Fruit fly (Drosophila melanogaster) whole organism, pupa: ENCODE results near the gene NdufA3.

Experiments used
- CG10348 ChIP-seq: fragments of 200-800 bp; sonication (Bioruptor generic); IDR thresholded peaks from 2 replicates; pipeline ENCODE4 v1.3.6; 2022; ENCODE audit warnings: missing biosample characterization, missing genetic modification characterization
- CG12605 ChIP-seq: fragments of 200-800 bp; sonication (Bioruptor generic); IDR thresholded peaks from 2 replicates; pipeline ENCODE4 v1.3.6; 2022; ENCODE audit warnings: missing biosample characterization, missing genetic modification characterization
- CG13204 ChIP-seq: fragments of 200-800 bp; sonication (Bioruptor generic); optimal IDR thresholded peaks from 2 replicates; lab custom pipeline; 2018; ENCODE audit warnings: missing biosample characterization, mild to moderate bottlenecking, missing genetic modification characterization, moderate library complexity
- CG14655 ChIP-seq: fragments of 200-800 bp; sonication (Bioruptor generic); optimal IDR thresholded peaks from 3 replicates; lab custom pipeline; 2017; ENCODE audit warnings: mild to moderate bottlenecking, missing biosample characterization, missing genetic modification reagents, missing genetic modification characterization
- CG15710 ChIP-seq: fragments of 200-800 bp; sonication (Bioruptor generic); optimal IDR thresholded peaks from 2 replicates; lab custom pipeline; 2018; ENCODE audit warnings: missing biosample characterization, mild to moderate bottlenecking, missing genetic modification characterization, moderate library complexity
- CG17806 ChIP-seq: fragments of 200-800 bp; sonication (Bioruptor generic); optimal IDR thresholded peaks from 2 replicates; lab custom pipeline; 2018; ENCODE audit warnings: missing biosample characterization, mild to moderate bottlenecking, missing genetic modification characterization, moderate library complexity
- CG32121 ChIP-seq: fragments of 200-800 bp; sonication (Bioruptor generic); IDR thresholded peaks from 2 replicates; pipeline ENCODE4 v1.3.6; 2022; ENCODE audit warnings: missing biosample characterization, missing genetic modification characterization
- CG34367 ChIP-seq: fragments of 200-800 bp; sonication (Bioruptor generic); optimal IDR thresholded peaks from 2 replicates; lab custom pipeline; 2018; ENCODE audit warnings: missing biosample characterization, mild to moderate bottlenecking, missing genetic modification characterization
- CG4496 ChIP-seq: fragments of 200-800 bp; sonication (Bioruptor generic); IDR thresholded peaks from 3 replicates; pipeline ENCODE4 v1.3.6; 2022; ENCODE audit warnings: missing biosample characterization, missing genetic modification characterization
- CG8159 ChIP-seq: fragments of 200-800 bp; sonication (Bioruptor generic); optimal IDR thresholded peaks from 3 replicates; lab custom pipeline; 2018; ENCODE audit warnings: missing biosample characterization, mild to moderate bottlenecking, missing genetic modification characterization, moderate library complexity
- CG8301 ChIP-seq: fragments of 200-800 bp; sonication (Bioruptor generic); optimal IDR thresholded peaks from 2 replicates; lab custom pipeline; 2018; ENCODE audit warnings: missing biosample characterization, mild to moderate bottlenecking, missing genetic modification characterization
- CG9948 ChIP-seq: fragments of 200-800 bp; sonication (Bioruptor generic); optimal IDR thresholded peaks from 2 replicates; lab custom pipeline; 2018; ENCODE audit warnings: missing biosample characterization, mild to moderate bottlenecking, missing genetic modification characterization, moderate library complexity
- D1 ChIP-seq: fragments of 200-800 bp; sonication (Bioruptor generic); optimal IDR thresholded peaks from 2 replicates; lab custom pipeline; 2018; ENCODE audit warnings: missing biosample characterization, mild to moderate bottlenecking, missing genetic modification characterization, moderate library complexity
- EcR ChIP-seq: fragments of 200-800 bp; sonication (Bioruptor generic); optimal IDR thresholded peaks from 3 replicates; lab custom pipeline; 2019; ENCODE audit warnings: missing biosample characterization, missing genetic modification characterization, mild to moderate bottlenecking, moderate library complexity, missing genetic modification reagents
- Ets98B ChIP-seq: fragments of 200-800 bp; sonication (Bioruptor generic); IDR thresholded peaks from 2 replicates; pipeline ENCODE4 v1.3.6; 2022; ENCODE audit warnings: missing biosample characterization, missing genetic modification characterization
- Pif1A ChIP-seq: fragments of 200-800 bp; sonication (Bioruptor generic); optimal IDR thresholded peaks from 3 replicates; lab custom pipeline; 2016; ENCODE audit warnings: missing biosample characterization, missing genetic modification characterization
- Pif1B ChIP-seq: fragments of 200-800 bp; sonication (Bioruptor generic); optimal IDR thresholded peaks from 3 replicates; lab custom pipeline; 2016; ENCODE audit warnings: missing biosample characterization, missing genetic modification characterization
- Snoo ChIP-seq: fragments of 200-800 bp; sonication (Bioruptor generic); optimal IDR thresholded peaks from 3 replicates; lab custom pipeline; 2017; ENCODE audit warnings: missing biosample characterization, mild to moderate bottlenecking, missing genetic modification characterization, inconsistent platforms
- fd96Ca ChIP-seq: fragments of 200-800 bp; sonication (Bioruptor generic); IDR thresholded peaks from 3 replicates; pipeline ENCODE4 v1.3.6; 2022; ENCODE audit warnings: missing biosample characterization, missing genetic modification characterization
- gl ChIP-seq: fragments of 200-800 bp; sonication (Bioruptor generic); optimal IDR thresholded peaks from 2 replicates; lab custom pipeline; 2018; ENCODE audit warnings: missing biosample characterization, mild to moderate bottlenecking, missing genetic modification characterization
- rn ChIP-seq: fragments of 200-800 bp; sonication (Bioruptor generic); IDR thresholded peaks from 2 replicates; pipeline ENCODE4 v1.3.6; 2022; ENCODE audit warnings: missing biosample characterization, missing genetic modification characterization

NdufA3 gene

DNA sequence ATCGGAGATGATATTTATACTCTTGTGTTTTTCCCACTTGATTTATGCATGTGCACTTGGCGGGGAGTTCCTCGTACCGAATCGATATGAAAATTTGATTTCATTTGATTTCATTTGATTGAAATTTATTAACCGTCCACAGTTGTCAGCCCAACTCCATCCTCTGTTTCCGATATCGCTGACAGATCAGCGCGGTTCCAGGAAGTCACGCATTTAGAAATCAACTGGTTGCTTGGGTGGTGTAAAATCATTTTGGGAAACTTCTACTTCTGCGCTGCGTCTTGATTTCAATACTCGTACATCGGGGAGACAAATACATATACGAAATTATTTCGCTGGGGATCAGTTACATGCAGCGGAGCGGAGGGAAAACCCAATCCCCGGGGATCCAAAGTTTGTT, 28.3 kb downstream of the NdufA3 start:
- TF ChIP-seq CG15710 (tag; lab: Kevin White, UChicago), result no peak
- no peak for TF ChIP-seq Pif1A (GFP tag; lab: Kevin White, UChicago)

DNA sequence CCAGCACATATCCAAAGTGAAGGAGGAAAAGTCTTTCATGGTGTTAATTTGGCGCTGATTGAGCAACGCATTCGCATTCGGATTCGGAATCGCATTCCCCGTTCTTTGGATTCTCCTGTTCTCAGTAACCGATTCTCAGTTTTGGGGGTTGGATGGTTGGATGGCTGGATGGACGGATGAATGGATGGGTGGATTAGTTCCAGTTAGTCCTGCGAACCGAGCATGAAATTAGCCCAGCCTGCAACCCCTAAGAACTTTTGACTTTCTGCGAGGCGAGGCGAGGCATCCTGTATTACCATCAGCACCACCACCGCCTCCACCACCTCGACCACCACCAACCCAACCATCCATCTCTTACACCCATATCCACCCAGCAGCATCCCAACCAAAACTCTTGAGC, 29.6 kb downstream of the NdufA3 start:
- TF ChIP-seq rn (GFP tag; lab: Robert Waterston, UW), result no peak
- TF ChIP-seq gl (tag; lab: Kevin White, UChicago), result no peak
- no peak for TF ChIP-seq CG8159 (tag; lab: Kevin White, UChicago)
- TF ChIP-seq CG34367, result no peak
- TF ChIP-seq EcR, result no peak
- no peak for TF ChIP-seq CG12605 (GFP tag; lab: Robert Waterston, UW)
- TF ChIP-seq fd96Ca, result no peak
- TF ChIP-seq Pif1B (GFP tag; lab: Kevin White, UChicago), result no peak
- no peak for TF ChIP-seq Snoo (tag; lab: Kevin White, UChicago)
- TF ChIP-seq CG13204 (GFP tag; lab: Kevin White, UChicago), result no peak
- no peak for TF ChIP-seq CG8301
- TF ChIP-seq Pif1A (GFP tag; lab: Kevin White, UChicago), result no peak
- TF ChIP-seq D1 (tag; lab: Kevin White, UChicago), result no peak
- TF ChIP-seq CG4496 (GFP tag; lab: Robert Waterston, UW), result no peak
- no peak for TF ChIP-seq CG9948 (tag; lab: Kevin White, UChicago)
- TF ChIP-seq CG10348 (GFP tag; lab: Robert Waterston, UW), result no peak
- no peak for TF ChIP-seq CG17806 (tag; lab: Kevin White, UChicago)
- TF ChIP-seq CG14655 (GFP tag; lab: Kevin White, UChicago), result no peak
- TF ChIP-seq, all 21 proteins: peak for 0

DNA sequence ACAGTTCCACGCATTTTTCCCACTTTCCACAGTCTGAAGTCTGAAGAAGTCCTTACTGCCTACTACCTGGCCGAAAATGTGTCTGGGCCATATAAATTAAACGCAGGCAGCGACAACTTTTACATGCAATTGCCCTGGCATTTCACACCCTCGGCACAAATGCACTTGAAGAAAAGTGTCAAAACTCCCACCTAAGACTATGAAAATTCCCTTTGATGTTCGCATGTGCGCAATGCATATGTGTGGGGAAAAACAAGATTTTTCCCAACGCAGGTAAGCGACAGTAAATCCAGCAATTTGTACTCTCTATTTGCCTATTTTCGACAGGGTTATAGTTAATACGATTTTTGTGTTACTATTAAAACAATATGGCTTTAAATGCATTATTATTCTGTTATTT, 30.4 kb downstream of the NdufA3 start:
- TF ChIP-seq CG9948 (tag; lab: Kevin White, UChicago) (no peak), CG13204 (GFP tag; lab: Kevin White, UChicago) (no peak), rn (GFP tag; lab: Robert Waterston, UW) (no peak), CG8159 (tag; lab: Kevin White, UChicago) (no peak)

DNA sequence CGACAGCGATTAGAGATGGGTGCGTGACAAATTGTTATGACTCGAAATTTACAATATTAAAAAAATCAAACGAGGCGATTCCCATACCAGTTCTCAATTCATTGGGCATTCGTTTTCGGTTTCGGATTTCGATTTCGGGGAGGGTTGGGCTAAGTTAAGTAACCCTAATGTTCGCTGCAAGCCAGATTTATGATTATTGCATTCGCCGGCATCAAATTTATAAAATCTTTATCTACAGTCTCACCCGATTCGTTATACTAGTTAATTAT, 31.9 kb downstream of the NdufA3 start:
- TF ChIP-seq CG8159 (tag; lab: Kevin White, UChicago) (no peak), fd96Ca (no peak), Pif1B (GFP tag; lab: Kevin White, UChicago) (no peak), CG10348 (GFP tag; lab: Robert Waterston, UW) (no peak), CG12605 (GFP tag; lab: Robert Waterston, UW) (no peak), rn (GFP tag; lab: Robert Waterston, UW) (no peak), CG17806 (tag; lab: Kevin White, UChicago) (no peak), CG9948 (tag; lab: Kevin White, UChicago) (no peak), EcR (no peak), CG32121 (no peak), Ets98B (GFP tag; lab: Robert Waterston, UW) (no peak), CG8301 (no peak), CG4496 (GFP tag; lab: Robert Waterston, UW) (no peak), D1 (tag; lab: Kevin White, UChicago) (no peak), Pif1A (GFP tag; lab: Kevin White, UChicago) (no peak), Snoo (tag; lab: Kevin White, UChicago) (no peak), CG14655 (GFP tag; lab: Kevin White, UChicago) (no peak), CG15710 (tag; lab: Kevin White, UChicago) (no peak)

DNA sequence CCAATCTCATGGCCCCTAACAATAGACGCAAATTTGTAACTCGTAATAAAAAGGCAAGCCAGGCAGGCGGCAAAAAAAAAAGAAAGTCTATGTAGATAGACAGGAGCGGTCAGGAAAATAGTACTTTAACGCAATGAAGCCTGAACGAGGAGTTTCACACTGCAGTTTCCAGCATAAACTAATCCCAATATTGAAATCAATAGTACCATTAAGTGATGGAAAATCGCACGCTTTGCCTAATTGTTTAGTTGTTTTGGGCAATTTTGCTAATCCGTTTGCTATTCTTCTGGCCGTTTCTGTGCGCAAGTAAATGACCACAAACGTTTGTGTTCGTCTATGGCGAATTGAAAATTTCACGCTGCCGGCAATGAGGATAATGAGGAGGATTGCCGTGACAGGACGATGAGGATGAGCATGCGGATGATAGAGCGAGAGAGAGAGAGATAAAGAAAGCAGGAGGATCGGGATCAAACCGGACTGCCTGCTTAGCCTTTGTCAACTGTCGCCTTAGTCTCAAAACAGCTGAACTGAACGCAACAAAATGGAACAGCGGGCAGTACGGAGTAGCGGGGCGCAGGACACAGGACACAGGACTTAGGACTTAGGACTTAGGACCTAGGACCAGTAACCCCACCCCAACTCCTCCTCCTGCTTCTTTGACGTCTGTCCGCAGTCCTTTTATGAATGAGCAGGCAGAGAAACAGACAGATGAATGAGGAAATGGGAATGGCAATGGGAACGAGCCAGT, 32.4 kb downstream of the NdufA3 start:
- no peak for TF ChIP-seq CG8159 (tag; lab: Kevin White, UChicago)
- no peak for TF ChIP-seq EcR
- no peak for TF ChIP-seq CG17806 (tag; lab: Kevin White, UChicago)
- TF ChIP-seq CG12605 (GFP tag; lab: Robert Waterston, UW), result no peak
- TF ChIP-seq CG14655 (GFP tag; lab: Kevin White, UChicago), result peak; percentile 10
- no peak for TF ChIP-seq Snoo (tag; lab: Kevin White, UChicago)
- no peak for TF ChIP-seq rn (GFP tag; lab: Robert Waterston, UW)

DNA sequence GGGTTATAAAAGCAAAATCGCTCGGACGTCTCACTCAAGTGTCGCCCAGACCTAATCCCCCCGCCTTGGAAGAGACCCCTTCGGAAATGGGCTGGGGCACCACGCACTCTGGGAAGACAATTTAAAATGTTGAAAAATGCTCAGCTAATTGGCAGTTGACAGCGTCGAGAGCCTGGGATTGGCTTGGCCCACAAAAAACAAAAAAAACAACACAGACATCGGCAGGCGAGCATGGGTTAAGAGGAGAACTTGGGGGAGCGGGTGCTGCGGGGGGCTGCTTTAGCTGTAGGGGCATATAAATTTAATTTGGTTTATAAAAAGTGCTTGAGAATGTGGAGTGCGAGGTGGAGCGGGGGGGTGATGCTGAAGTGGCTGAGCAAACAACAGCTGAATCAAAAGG, 37.4 kb downstream of the NdufA3 start:
- TF ChIP-seq CG34367, result no peak
- TF ChIP-seq Ets98B (GFP tag; lab: Robert Waterston, UW), result no peak
- no peak for TF ChIP-seq CG8159 (tag; lab: Kevin White, UChicago)
- 0 out of 3 replicates have a peak, but pooled peaks have one; percentile 27 for TF ChIP-seq fd96Ca
- TF ChIP-seq CG32121, result no peak
- TF ChIP-seq CG4496 (GFP tag; lab: Robert Waterston, UW), result no peak
- no peak for TF ChIP-seq CG8301
- TF ChIP-seq D1 (tag; lab: Kevin White, UChicago), result no peak
